Worm (Caenorhabditis elegans) whole organism, L4 larva: ENCODE measurements around the gene shc-3.

Source experiments
- F10B5.3 ChIP-seq: sonication (generic microtip); optimal IDR thresholded peaks from 2 replicates; lab custom pipeline; 2016; ENCODE audit warnings: mild to moderate bottlenecking, missing genetic modification characterization, missing compliant biosample characterization
- F26F4.8 ChIP-seq: fragments of 200-800 bp; sonication (Bioruptor generic); conservative IDR thresholded peaks from 2 replicates; pipeline ENCODE4 v1.3.6; 2022; ENCODE audit warnings: missing genetic modification characterization, missing compliant biosample characterization
- F37D6.2 ChIP-seq: sonication (generic microtip); optimal IDR thresholded peaks from 2 replicates; lab custom pipeline; 2016; ENCODE audit warnings: mild to moderate bottlenecking, missing genetic modification characterization, missing compliant biosample characterization
- T26A8.4 ChIP-seq: fragments of 200-800 bp; sonication (Bioruptor generic); IDR thresholded peaks from 2 replicates; pipeline ENCODE4 v1.3.6; 2022; ENCODE audit warnings: missing genetic modification characterization, missing compliant biosample characterization
- Y75B8A.6 ChIP-seq: fragments of 200-800 bp; sonication (Bioruptor generic); IDR thresholded peaks from 2 replicates; pipeline ENCODE4 v1.3.6; 2022; ENCODE audit warnings: missing genetic modification reagents, missing genetic modification characterization, missing compliant biosample characterization
- ZK546.5 ChIP-seq, 2 experiments: sonication (generic microtip); optimal IDR thresholded peaks; 2 replicates each; lab custom pipeline; 2017; ENCODE audit warnings: missing biosample characterization in 2 of 2, missing genetic modification characterization in 2 of 2
- aha-1 ChIP-seq: fragments of 150-350 bp; peaks from one replicate; lab custom pipeline; 2014; ENCODE audit warnings: missing biosample characterization, missing genetic modification characterization
- ceh-20 ChIP-seq: fragments of 200-800 bp; sonication (Bioruptor generic); IDR thresholded peaks from 2 replicates; pipeline ENCODE4 v1.3.6; 2022; ENCODE audit warnings: missing genetic modification reagents, missing genetic modification characterization, missing compliant biosample characterization
- ceh-32 ChIP-seq: sonication (generic microtip); optimal IDR thresholded peaks from 2 replicates; lab custom pipeline; 2016; ENCODE audit warnings: mild to moderate bottlenecking, missing genetic modification characterization, missing compliant biosample characterization; ENCODE audit not compliant: poor library complexity
- ces-1 ChIP-seq: fragments of 150-350 bp; sonication (generic microtip); optimal IDR thresholded peaks from 4 replicates; lab custom pipeline; 2014; ENCODE audit warnings: missing biosample characterization, missing genetic modification reagents, missing genetic modification characterization
- cey-2 ChIP-seq: sonication (generic microtip); optimal IDR thresholded peaks from 3 replicates; lab custom pipeline; 2017; ENCODE audit warnings: missing genetic modification characterization, mild to moderate bottlenecking, missing compliant biosample characterization, antibody characterized with exemption, borderline replicate concordance; ENCODE audit not compliant: insufficient read depth
- ctbp-1 ChIP-seq: fragments of 200-800 bp; sonication (Bioruptor generic); IDR thresholded peaks from 2 replicates; pipeline ENCODE4 v1.3.6; 2022; ENCODE audit warnings: missing genetic modification reagents, missing genetic modification characterization, missing compliant biosample characterization
- daf-16 ChIP-seq, 3 experiments: sonication (generic microtip); optimal IDR thresholded peaks; 2 replicates each; lab custom pipeline; 2016 to 2017; ENCODE audit warnings: missing genetic modification characterization in 3 of 3, missing genetic modification reagents in 3 of 3, mild to moderate bottlenecking in 2 of 3, missing compliant biosample characterization in 2 of 3, missing biosample characterization in 1 of 3, moderate library complexity in 1 of 3
- dmd-6 ChIP-seq: fragments of 200-800 bp; sonication (Bioruptor generic); IDR thresholded peaks from 2 replicates; pipeline ENCODE4 v1.3.6; 2022; ENCODE audit warnings: missing genetic modification reagents, missing genetic modification characterization, missing compliant biosample characterization
- dpl-1 ChIP-seq: fragments of 150-350 bp; optimal IDR thresholded peaks from 2 replicates; lab custom pipeline; 2014; ENCODE audit warnings: missing biosample characterization, missing genetic modification reagents, missing genetic modification characterization
- egl-43 ChIP-seq: fragments of 200-800 bp; sonication (Bioruptor generic); IDR thresholded peaks from 2 replicates; pipeline ENCODE4 v1.3.6; 2022; ENCODE audit warnings: missing genetic modification reagents, missing genetic modification characterization, missing compliant biosample characterization
- fkh-10 ChIP-seq: fragments of 150-350 bp; optimal IDR thresholded peaks from 2 replicates; lab custom pipeline; 2014; ENCODE audit warnings: missing biosample characterization, missing genetic modification reagents, missing genetic modification characterization
- hif-1 ChIP-seq, 2 experiments: sonication (generic microtip); optimal IDR thresholded peaks; 2 replicates each; lab custom pipeline; 2016 to 2017; ENCODE audit warnings: missing compliant biosample characterization in 2 of 2, missing genetic modification characterization in 2 of 2, missing genetic modification reagents in 2 of 2, missing genotype in 2 of 2, mild to moderate bottlenecking in 1 of 2
- hlh-11 ChIP-seq: fragments of 200-800 bp; sonication (Bioruptor generic); optimal IDR thresholded peaks from 2 replicates; lab custom pipeline; 2018; ENCODE audit warnings: mild to moderate bottlenecking, missing genetic modification characterization, missing compliant biosample characterization
- hlh-30 ChIP-seq: sonication (generic microtip); optimal IDR thresholded peaks from 2 replicates; lab custom pipeline; 2017; ENCODE audit warnings: antibody characterized with exemption, mild to moderate bottlenecking, missing genetic modification characterization, missing compliant biosample characterization; ENCODE audit not compliant: insufficient read depth
- hmg-1.1 ChIP-seq: fragments of 200-800 bp; sonication (Bioruptor generic); IDR thresholded peaks from 2 replicates; pipeline ENCODE4 v1.3.6; 2022; ENCODE audit warnings: missing genetic modification reagents, missing genetic modification characterization, missing compliant biosample characterization
- jun-1 ChIP-seq: fragments of 150-350 bp; optimal IDR thresholded peaks from 2 replicates; lab custom pipeline; 2014; ENCODE audit warnings: missing biosample characterization, missing genetic modification reagents, missing genetic modification characterization
- lim-7 ChIP-seq: fragments of 200-800 bp; sonication (Bioruptor generic); IDR thresholded peaks from 2 replicates; pipeline ENCODE4 v1.3.6; 2022; ENCODE audit warnings: missing genetic modification characterization, missing compliant biosample characterization
- lin-13 ChIP-seq: fragments of 150-350 bp; optimal IDR thresholded peaks from 2 replicates; lab custom pipeline; 2014; ENCODE audit warnings: missing biosample characterization, missing genetic modification reagents, missing genetic modification characterization
- lin-15B ChIP-seq: fragments of 150-350 bp; sonication (generic microtip); optimal IDR thresholded peaks from 3 replicates; lab custom pipeline; 2014; ENCODE audit warnings: missing biosample characterization, missing genetic modification characterization
- lsy-2 ChIP-seq, 2 experiments: fragments of 150-350 bp in 1 of 2; sonication (generic microtip) in 1 of 2; optimal IDR thresholded peaks; 2 replicates each; lab custom pipeline; 2014 to 2017; ENCODE audit warnings: missing biosample characterization in 2 of 2, missing genetic modification characterization in 2 of 2
- madf-5 ChIP-seq, 2 experiments: fragments of 200-800 bp; sonication (Bioruptor generic); IDR thresholded peaks; 2 replicates each; pipeline ENCODE4 v1.3.6; 2022; ENCODE audit warnings: missing compliant biosample characterization in 2 of 2, missing genetic modification characterization in 2 of 2
- mdl-1 ChIP-seq, 2 experiments: fragments of 150-350 bp in 1 of 2; sonication (generic microtip) in 1 of 2; optimal IDR thresholded peaks; 2 replicates each; lab custom pipeline; 2014 to 2017; ENCODE audit warnings: missing biosample characterization in 2 of 2, missing genetic modification characterization in 2 of 2
- mep-1 ChIP-seq: fragments of 150-350 bp; sonication (generic microtip); optimal IDR thresholded peaks from 3 replicates; lab custom pipeline; 2014; ENCODE audit warnings: missing biosample characterization, missing genetic modification characterization
- mes-2 ChIP-seq: sonication (generic microtip); optimal IDR thresholded peaks from 2 replicates; lab custom pipeline; 2016; ENCODE audit warnings: missing genotype, mild to moderate bottlenecking, missing genetic modification characterization, missing compliant biosample characterization; ENCODE audit not compliant: poor library complexity, severe bottlenecking
- mxl-2 ChIP-seq: fragments of 200-800 bp; sonication (Bioruptor generic); conservative IDR thresholded peaks from 2 replicates; pipeline ENCODE4 v1.3.6; 2022; ENCODE audit warnings: missing genetic modification reagents, missing genetic modification characterization, missing compliant biosample characterization
- mxl-3 ChIP-seq: fragments of 200-800 bp; sonication (Bioruptor generic); optimal IDR thresholded peaks from 2 replicates; lab custom pipeline; 2018; ENCODE audit warnings: mild to moderate bottlenecking, missing genetic modification characterization, missing compliant biosample characterization
- nhr-10 ChIP-seq: fragments of 150-350 bp; optimal IDR thresholded peaks from 2 replicates; lab custom pipeline; 2014; ENCODE audit warnings: missing biosample characterization, missing genetic modification characterization
- nhr-102 ChIP-seq: sonication (generic microtip); optimal IDR thresholded peaks from 2 replicates; lab custom pipeline; 2016; ENCODE audit warnings: mild to moderate bottlenecking, missing genetic modification characterization, moderate library complexity, missing compliant biosample characterization
- nhr-25 ChIP-seq: sonication (generic microtip); optimal IDR thresholded peaks from 2 replicates; lab custom pipeline; 2017; ENCODE audit warnings: missing genetic modification characterization, mild to moderate bottlenecking, missing compliant biosample characterization, antibody characterized with exemption, moderate library complexity, borderline replicate concordance; ENCODE audit not compliant: insufficient read depth
- nhr-28 ChIP-seq: fragments of 150-350 bp; optimal IDR thresholded peaks from 2 replicates; lab custom pipeline; 2014; ENCODE audit warnings: missing biosample characterization, missing genetic modification characterization
- pqm-1 ChIP-seq: sonication (generic microtip); optimal IDR thresholded peaks from 2 replicates; lab custom pipeline; 2017; ENCODE audit warnings: missing biosample characterization, missing genetic modification characterization
- rbr-2 ChIP-seq: sonication (generic microtip); optimal IDR thresholded peaks from 2 replicates; lab custom pipeline; 2016; ENCODE audit warnings: missing genotype, missing genetic modification characterization, missing compliant biosample characterization
- set-16 ChIP-seq: fragments of 200-800 bp; sonication (Bioruptor generic); IDR thresholded peaks from 2 replicates; pipeline ENCODE4 v1.3.6; 2022; ENCODE audit warnings: missing genetic modification reagents, missing genetic modification characterization, missing compliant biosample characterization
- spr-1 ChIP-seq: sonication (generic microtip); optimal IDR thresholded peaks from 2 replicates; lab custom pipeline; 2016; ENCODE audit warnings: mild to moderate bottlenecking, missing genetic modification characterization, missing compliant biosample characterization
- tra-1 ChIP-seq: fragments of 200-800 bp; sonication (Bioruptor generic); IDR thresholded peaks from 2 replicates; pipeline ENCODE4 v1.3.6; 2022; ENCODE audit warnings: missing genetic modification reagents, missing genetic modification characterization, missing compliant biosample characterization
- unc-62 ChIP-seq, 3 experiments: fragments of 150-350 bp in 1 of 3; sonication (generic microtip); optimal IDR thresholded peaks in 2 of 3; peaks in 1 of 3; 1 replicate in 1 of 3; 2 replicates in 2 of 3; lab custom pipeline; 2014 to 2017; ENCODE audit warnings: missing biosample characterization in 3 of 3, missing genetic modification characterization in 3 of 3, missing genetic modification reagents in 3 of 3, missing genotype in 1 of 3
- vab-7 ChIP-seq: fragments of 200-800 bp; sonication (Bioruptor generic); IDR thresholded peaks from 2 replicates; pipeline ENCODE4 v1.3.6; 2022; ENCODE audit warnings: missing genetic modification reagents, missing genetic modification characterization, missing compliant biosample characterization
- zag-1 ChIP-seq: fragments of 150-350 bp; optimal IDR thresholded peaks from 2 replicates; lab custom pipeline; 2014; ENCODE audit warnings: missing biosample characterization, missing genetic modification characterization
- zfp-3 ChIP-seq: fragments of 200-800 bp; sonication (Bioruptor generic); conservative IDR thresholded peaks from 2 replicates; pipeline ENCODE4 v1.3.6; 2022; ENCODE audit warnings: missing genetic modification reagents, missing genetic modification characterization, missing compliant biosample characterization
- ztf-7 ChIP-seq: fragments of 150-350 bp; optimal IDR thresholded peaks from 2 replicates; lab custom pipeline; 2014; ENCODE audit warnings: missing biosample characterization, missing genetic modification characterization

Gene shc-3

DNA sequence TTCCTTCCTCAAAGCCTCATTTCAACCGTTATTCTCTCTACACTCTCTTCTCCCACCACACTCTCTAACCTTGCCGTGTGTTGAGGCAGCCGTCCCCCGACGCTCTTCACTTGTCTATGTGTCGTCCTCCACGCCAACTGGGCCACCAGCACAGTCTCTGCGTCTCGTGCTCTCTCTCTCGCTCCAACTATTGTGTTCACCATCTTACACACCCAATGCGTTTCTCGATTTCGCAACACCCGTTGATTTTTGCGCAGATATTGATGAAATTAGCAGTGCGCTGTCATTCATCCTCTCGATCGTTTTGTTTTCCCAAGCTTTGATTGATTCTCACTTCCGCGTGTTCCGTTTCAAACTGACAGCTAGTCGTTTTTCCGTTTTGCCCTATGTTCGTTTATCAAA, 30.2 kb upstream of the shc-3 start:
- TF ChIP-seq zag-1, result peak; percentile 7
- TF ChIP-seq nhr-102 (tag; lab: Kevin White, UChicago), result peak; percentile 22
- TF ChIP-seq F37D6.2, result peak; percentile 43
- TF ChIP-seq Y75B8A.6, result no peak
- no peak for TF ChIP-seq mxl-2 (GFP tag; lab: Robert Waterston, UW)
- TF ChIP-seq rbr-2 (tag; lab: Kevin White, UChicago), result peak; percentile 76
- peak; percentile 35 for TF ChIP-seq lin-13 (GFP tag; lab: Kevin White, UChicago)
- peak; percentile 14 for TF ChIP-seq fkh-10
- peak; percentile 73 for TF ChIP-seq hlh-11 (tag; lab: Kevin White, UChicago)
- TF ChIP-seq pqm-1 (tag; lab: Kevin White, UChicago), result no peak
- peak; percentile 27; the same call in 1 of the 2 replicates for TF ChIP-seq tra-1 (GFP tag; lab: Robert Waterston, UW)
- 0 out of 2 replicates have a peak, but pooled peaks have one; percentile 50 for TF ChIP-seq ctbp-1 (GFP tag; lab: Robert Waterston, UW)
- peak in 1 of 2 experiments; percentile 98 for TF ChIP-seq unc-62 (GFP tag; optimal IDR thresholded peaks at IDR 0.05 in 1 of 2; lab: Kevin White, UChicago)
- no peak for TF ChIP-seq unc-62 (tag; optimal IDR thresholded peaks at IDR 0.05; lab: Kevin White, UChicago)
- peak; percentile 7 for TF ChIP-seq nhr-25 (tag; lab: Kevin White, UChicago)
- TF ChIP-seq ztf-7 (tag; lab: Kevin White, UChicago), result no peak
- peak; percentile 96 for TF ChIP-seq aha-1 (tag; lab: Kevin White, UChicago)
- no peak for TF ChIP-seq zfp-3 (GFP tag; lab: Robert Waterston, UW)
- TF ChIP-seq set-16 (GFP tag; lab: Robert Waterston, UW), result peak; percentile 35; the same call in 1 of the 2 replicates
- TF ChIP-seq ceh-20 (GFP tag; lab: Robert Waterston, UW), result no peak
- TF ChIP-seq F10B5.3 (tag; lab: Kevin White, UChicago), result peak; percentile 59
- TF ChIP-seq mdl-1 (tag; optimal IDR thresholded peaks at IDR 0.05; lab: Kevin White, UChicago), result peak in 1 of 2 experiments; percentile 68
- TF ChIP-seq hmg-1.1 (GFP tag; lab: Robert Waterston, UW), result peak; percentile 83
- no peak for TF ChIP-seq ceh-32
- no peak for TF ChIP-seq madf-5 (GFP tag; IDR thresholded peaks at IDR 0.05; lab: Robert Waterston, UW)
- no peak for TF ChIP-seq ZK546.5 (tag; optimal IDR thresholded peaks at IDR 0.05; lab: Kevin White, UChicago)
- TF ChIP-seq F26F4.8, result no peak
- peak; percentile 6 for TF ChIP-seq jun-1 (tag; lab: Kevin White, UChicago)
- TF ChIP-seq lim-7 (GFP tag; lab: Robert Waterston, UW), result no peak
- TF ChIP-seq spr-1 (tag; lab: Kevin White, UChicago), result peak; percentile 44
- no peak for TF ChIP-seq nhr-10 (tag; lab: Kevin White, UChicago)
- TF ChIP-seq lin-15B, result no peak
- TF ChIP-seq hlh-30, result peak; percentile 58
- TF ChIP-seq vab-7 (GFP tag; lab: Robert Waterston, UW), result no peak
- peak; percentile 72 for TF ChIP-seq mep-1
- TF ChIP-seq ces-1 (GFP tag; lab: Kevin White, UChicago), result no peak
- peak; percentile 55 for TF ChIP-seq dmd-6 (GFP tag; lab: Robert Waterston, UW)
- peak; percentile 64 for TF ChIP-seq mes-2
- no peak for TF ChIP-seq daf-16 (GFP tag; optimal IDR thresholded peaks at IDR 0.05; lab: Kevin White, UChicago)
- TF ChIP-seq daf-16 (tag; optimal IDR thresholded peaks at IDR 0.05; lab: Kevin White, UChicago), result peak; percentile 27
- peak; percentile 55; the same call in 1 of the 2 replicates for TF ChIP-seq T26A8.4 (GFP tag; lab: Robert Waterston, UW)
- TF ChIP-seq dpl-1 (GFP tag; lab: Kevin White, UChicago), result no peak
- peak; percentile 75 for TF ChIP-seq egl-43 (GFP tag; lab: Robert Waterston, UW)
- peak in 1 of 2 experiments; percentile 43 for TF ChIP-seq lsy-2 (tag; optimal IDR thresholded peaks at IDR 0.05; lab: Kevin White, UChicago)
- TF ChIP-seq hif-1 (tag; optimal IDR thresholded peaks at IDR 0.05; lab: Kevin White, UChicago), result peak in 1 of 2 experiments; percentile 17
- peak; percentile 10 for TF ChIP-seq nhr-28 (tag; lab: Kevin White, UChicago)
- no peak for TF ChIP-seq cey-2 (tag; lab: Kevin White, UChicago)
- peak; percentile 81 for TF ChIP-seq mxl-3 (GFP tag; lab: Kevin White, UChicago)
